In the genomic region with DNA sequence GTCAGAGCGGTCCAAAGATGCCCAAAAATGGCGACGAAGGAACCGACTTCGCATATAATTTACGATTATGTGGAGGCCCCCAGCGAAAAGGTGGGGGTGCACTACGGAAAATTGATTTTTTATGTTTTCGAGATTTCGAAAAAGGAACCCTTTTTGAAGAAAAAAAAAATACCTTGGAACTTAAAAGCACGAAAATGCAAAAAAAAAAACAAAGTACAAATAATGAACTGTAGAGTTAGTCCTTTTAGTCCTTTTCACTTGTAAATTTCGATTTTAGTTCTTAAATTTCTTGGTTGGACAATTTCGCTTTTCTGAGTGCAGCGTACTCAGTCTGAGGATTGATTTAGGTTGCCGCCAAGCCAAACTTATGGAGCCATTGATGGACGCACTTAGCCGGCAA, we compare ENCODE assay signal across 1 fruit fly cellular context.
TF ChIP-seq lines count a peak whose summit lies in the region.

No protein-coding gene starts in this region.

TF ChIP-seq in whole organism, prepupa, 60 proteins besides CTCF, POLR2A, EP300 and RAD21 (continued from another document):
- TF ChIP-seq spab (GFP tag; optimal IDR thresholded peaks at IDR 0.05; lab: Kevin White, UChicago) (no peak), CG32006 (GFP tag; optimal IDR thresholded peaks at IDR 0.05; lab: Kevin White, UChicago) (peak; percentile 19), net (GFP tag; optimal IDR thresholded peaks at IDR 0.05; lab: Kevin White, UChicago) (no peak), CG11902 (GFP tag; optimal IDR thresholded peaks at IDR 0.05; lab: Kevin White, UChicago) (peak; percentile 23), Ets21C (GFP tag; optimal IDR thresholded peaks at IDR 0.05; lab: Kevin White, UChicago) (peak; percentile 37), CG6792 (GFP tag; optimal IDR thresholded peaks at IDR 0.05; lab: Kevin White, UChicago) (peak; percentile 38), Hr4 (GFP tag; optimal IDR thresholded peaks at IDR 0.05; lab: Kevin White, UChicago) (peak; percentile 19), Lpt (GFP tag; optimal IDR thresholded peaks at IDR 0.05; lab: Kevin White, UChicago) (no peak), Sox102F (GFP tag; optimal IDR thresholded peaks at IDR 0.05; lab: Kevin White, UChicago) (peak; percentile 72), fd85E (GFP tag; optimal IDR thresholded peaks at IDR 0.05; lab: Kevin White, UChicago) (no peak), Eip93F (GFP tag; optimal IDR thresholded peaks at IDR 0.05; lab: Kevin White, UChicago) (no peak), Ets96B (tag; optimal IDR thresholded peaks at IDR 0.05; lab: Kevin White, UChicago) (no peak), Hr39 (GFP tag; optimal IDR thresholded peaks at IDR 0.05; lab: Kevin White, UChicago) (peak; percentile 65), Sox14 (GFP tag; optimal IDR thresholded peaks at IDR 0.05; lab: Kevin White, UChicago) (no peak), CG31627 (GFP tag; optimal IDR thresholded peaks at IDR 0.05; lab: Kevin White, UChicago) (peak; percentile 41), achi (GFP tag; optimal IDR thresholded peaks at IDR 0.05; lab: Kevin White, UChicago) (peak; percentile 27), dac (GFP tag; optimal IDR thresholded peaks at IDR 0.05; lab: Kevin White, UChicago) (no peak), CG34406 (GFP tag; optimal IDR thresholded peaks at IDR 0.05; lab: Kevin White, UChicago) (peak; percentile 27), Eip78C (GFP tag; lab: Kevin White, UChicago) (peak; percentile 60)
